Worm (Caenorhabditis elegans) whole organism, late embryonic: ENCODE results near the gene F49C5.9.
A peak's percentile ranks its signal among the peaks of the same experiment; 100 is the strongest.

Experiments used
- C08G9.2 ChIP-seq: sonication (generic microtip); optimal IDR thresholded peaks from 2 replicates; lab custom pipeline; 2016; ENCODE audit warnings: mild to moderate bottlenecking, missing genetic modification characterization, moderate library complexity, missing compliant biosample characterization
- F13H6.1 ChIP-seq: sonication (generic microtip); optimal IDR thresholded peaks from 2 replicates; lab custom pipeline; 2016; ENCODE audit warnings: missing genetic modification characterization, missing compliant biosample characterization
- K02D7.2 ChIP-seq: sonication (generic microtip); optimal IDR thresholded peaks from 2 replicates; lab custom pipeline; 2017; ENCODE audit warnings: mild to moderate bottlenecking, missing genetic modification characterization, missing compliant biosample characterization
- K09A11.1 ChIP-seq: sonication (generic microtip); optimal IDR thresholded peaks from 2 replicates; lab custom pipeline; 2017; ENCODE audit warnings: antibody characterized with exemption, mild to moderate bottlenecking, missing genetic modification characterization, missing compliant biosample characterization; ENCODE audit not compliant: insufficient read depth
- Y22D7AL.16 ChIP-seq: sonication (generic microtip); optimal IDR thresholded peaks from 2 replicates; lab custom pipeline; 2016; ENCODE audit warnings: missing genetic modification characterization, missing compliant biosample characterization
- ama-1 ChIP-seq: fragments of 150-350 bp; optimal IDR thresholded peaks from 2 replicates; lab custom pipeline; 2014
- ceh-14 ChIP-seq: sonication (generic microtip); optimal IDR thresholded peaks from 2 replicates; lab custom pipeline; 2016; ENCODE audit warnings: missing genotype, missing genetic modification characterization, missing compliant biosample characterization
- ceh-18 ChIP-seq: sonication (generic microtip); optimal IDR thresholded peaks from 2 replicates; lab custom pipeline; 2016; ENCODE audit warnings: missing genetic modification characterization, missing compliant biosample characterization
- ceh-2 ChIP-seq: sonication (generic microtip); optimal IDR thresholded peaks from 2 replicates; lab custom pipeline; 2016; ENCODE audit warnings: missing genotype, missing genetic modification characterization, missing compliant biosample characterization
- ceh-22 ChIP-seq: sonication (generic microtip); optimal IDR thresholded peaks from 2 replicates; lab custom pipeline; 2017; ENCODE audit warnings: missing biosample characterization, missing genetic modification characterization
- ceh-24 ChIP-seq: sonication (generic microtip); optimal IDR thresholded peaks from 2 replicates; lab custom pipeline; 2016; ENCODE audit warnings: mild to moderate bottlenecking, missing genetic modification characterization, missing compliant biosample characterization
- ceh-31 ChIP-seq: sonication (generic microtip); optimal IDR thresholded peaks from 2 replicates; lab custom pipeline; 2016; ENCODE audit warnings: missing genetic modification characterization, missing compliant biosample characterization
- ceh-34 ChIP-seq: sonication (generic microtip); optimal IDR thresholded peaks from 2 replicates; lab custom pipeline; 2016; ENCODE audit warnings: mild to moderate bottlenecking, missing genetic modification characterization, missing compliant biosample characterization
- ceh-45 ChIP-seq: fragments of 200-800 bp; sonication (Bioruptor generic); IDR thresholded peaks from 2 replicates; pipeline ENCODE4 v1.3.6; 2022; ENCODE audit warnings: missing genetic modification reagents, missing genetic modification characterization, missing compliant biosample characterization
- ceh-48 ChIP-seq: sonication (generic microtip); optimal IDR thresholded peaks from 2 replicates; lab custom pipeline; 2016; ENCODE audit warnings: missing genetic modification characterization, inconsistent platforms, missing compliant biosample characterization
- ceh-9 ChIP-seq: sonication (generic microtip); optimal IDR thresholded peaks from 2 replicates; lab custom pipeline; 2016; ENCODE audit warnings: mild to moderate bottlenecking, missing genetic modification characterization, inconsistent platforms, missing compliant biosample characterization
- che-1 ChIP-seq: sonication (generic microtip); optimal IDR thresholded peaks from 2 replicates; lab custom pipeline; 2016; ENCODE audit warnings: mild to moderate bottlenecking, missing genetic modification characterization, missing compliant biosample characterization
- dmd-4 ChIP-seq: sonication (generic microtip); optimal IDR thresholded peaks from 2 replicates; lab custom pipeline; 2016; ENCODE audit warnings: borderline replicate concordance, missing genetic modification characterization, missing compliant biosample characterization
- elt-2 ChIP-seq: sonication (generic microtip); optimal IDR thresholded peaks from 2 replicates; lab custom pipeline; 2016; ENCODE audit warnings: missing genetic modification reagents, missing genetic modification characterization, missing compliant biosample characterization
- elt-4 ChIP-seq: sonication (generic microtip); optimal IDR thresholded peaks from 2 replicates; lab custom pipeline; 2016; ENCODE audit warnings: missing genetic modification characterization, missing compliant biosample characterization
- ets-4 ChIP-seq: sonication (generic microtip); optimal IDR thresholded peaks from 2 replicates; lab custom pipeline; 2016; ENCODE audit warnings: missing genetic modification characterization, missing compliant biosample characterization
- eyg-1 ChIP-seq: sonication (generic microtip); optimal IDR thresholded peaks from 2 replicates; lab custom pipeline; 2016; ENCODE audit warnings: missing genotype, missing genetic modification characterization, missing compliant biosample characterization
- fkh-10 ChIP-seq: fragments of 150-350 bp; optimal IDR thresholded peaks from 2 replicates; lab custom pipeline; 2014; ENCODE audit warnings: missing biosample characterization, missing genetic modification reagents, missing genetic modification characterization
- hlh-13 ChIP-seq: fragments of 200-800 bp; sonication (Bioruptor generic); optimal IDR thresholded peaks from 2 replicates; lab custom pipeline; 2018; ENCODE audit warnings: mild to moderate bottlenecking, missing genetic modification characterization, missing compliant biosample characterization
- hlh-30 ChIP-seq: sonication (generic microtip); optimal IDR thresholded peaks from 2 replicates; lab custom pipeline; 2017; ENCODE audit warnings: antibody characterized with exemption, missing genetic modification characterization, missing compliant biosample characterization; ENCODE audit not compliant: insufficient read depth
- hlh-8 ChIP-seq: sonication (generic microtip); optimal IDR thresholded peaks from 2 replicates; lab custom pipeline; 2016; ENCODE audit warnings: missing genotype, missing genetic modification characterization, missing compliant biosample characterization
- lim-6 ChIP-seq: sonication (generic microtip); optimal IDR thresholded peaks from 2 replicates; lab custom pipeline; 2016; ENCODE audit warnings: missing genetic modification characterization, missing compliant biosample characterization
- lin-11 ChIP-seq: fragments of 200-800 bp; sonication (Bioruptor generic); optimal IDR thresholded peaks from 2 replicates; lab custom pipeline; 2018; ENCODE audit warnings: mild to moderate bottlenecking, missing genetic modification characterization, missing compliant biosample characterization
- mec-3 ChIP-seq: sonication (generic microtip); optimal IDR thresholded peaks from 2 replicates; lab custom pipeline; 2016; ENCODE audit warnings: borderline replicate concordance, missing genetic modification characterization, missing compliant biosample characterization
- nfya-1 ChIP-seq: sonication (generic microtip); optimal IDR thresholded peaks from 2 replicates; lab custom pipeline; 2017; ENCODE audit warnings: missing genetic modification characterization, mild to moderate bottlenecking, missing compliant biosample characterization, antibody characterized with exemption, moderate library complexity
- nhr-11 ChIP-seq: fragments of 150-350 bp; optimal IDR thresholded peaks from 2 replicates; lab custom pipeline; 2014; ENCODE audit warnings: missing biosample characterization, missing genetic modification characterization
- nhr-232 ChIP-seq: sonication (generic microtip); optimal IDR thresholded peaks from 2 replicates; lab custom pipeline; 2016; ENCODE audit warnings: missing genetic modification characterization, missing compliant biosample characterization
- npax-4 ChIP-seq: sonication (generic microtip); optimal IDR thresholded peaks from 2 replicates; lab custom pipeline; 2016; ENCODE audit warnings: missing genetic modification characterization, missing compliant biosample characterization
- pag-3 ChIP-seq: sonication (generic microtip); optimal IDR thresholded peaks from 2 replicates; lab custom pipeline; 2016; ENCODE audit warnings: missing compliant biosample characterization, missing genetic modification characterization, borderline replicate concordance
- pat-9 ChIP-seq: fragments of 200-800 bp; sonication (Bioruptor generic); optimal IDR thresholded peaks from 2 replicates; lab custom pipeline; 2018; ENCODE audit warnings: mild to moderate bottlenecking, missing genetic modification characterization, moderate library complexity, missing compliant biosample characterization
- pha-2 ChIP-seq: sonication (generic microtip); optimal IDR thresholded peaks from 2 replicates; lab custom pipeline; 2017; ENCODE audit warnings: mild to moderate bottlenecking, missing genetic modification characterization, missing compliant biosample characterization
- pha-4 ChIP-seq: fragments of 150-350 bp; optimal IDR thresholded peaks from 2 replicates; lab custom pipeline; 2018; ENCODE audit warnings: missing biosample characterization, missing genetic modification reagents, missing genetic modification characterization
- pros-1 ChIP-seq: fragments of 150-350 bp; optimal IDR thresholded peaks from 2 replicates; lab custom pipeline; 2014; ENCODE audit warnings: missing biosample characterization, missing genetic modification reagents, missing genetic modification characterization
- ref-2 ChIP-seq: sonication (generic microtip); optimal IDR thresholded peaks from 2 replicates; lab custom pipeline; 2016; ENCODE audit warnings: missing genetic modification characterization, missing compliant biosample characterization
- rnt-1 ChIP-seq: sonication (generic microtip); optimal IDR thresholded peaks from 2 replicates; lab custom pipeline; 2016; ENCODE audit warnings: missing genetic modification characterization, missing compliant biosample characterization
- sdc-2 ChIP-seq: sonication (generic microtip); optimal IDR thresholded peaks from 2 replicates; lab custom pipeline; 2016; ENCODE audit warnings: missing genotype, missing genetic modification characterization, missing compliant biosample characterization
- sox-2 ChIP-seq: fragments of 200-800 bp; sonication (Bioruptor generic); IDR thresholded peaks from 2 replicates; pipeline ENCODE4 v1.3.6; 2022; ENCODE audit warnings: missing genetic modification reagents, missing genetic modification characterization, missing compliant biosample characterization
- sox-4 ChIP-seq: sonication (generic microtip); optimal IDR thresholded peaks from 2 replicates; lab custom pipeline; 2017; ENCODE audit warnings: mild to moderate bottlenecking, missing genetic modification characterization, inconsistent platforms, missing compliant biosample characterization
- syd-9 ChIP-seq: sonication (generic microtip); optimal IDR thresholded peaks from 2 replicates; lab custom pipeline; 2016; ENCODE audit warnings: mild to moderate bottlenecking, missing genetic modification characterization, moderate library complexity, missing compliant biosample characterization
- tbx-7 ChIP-seq: sonication (generic microtip); optimal IDR thresholded peaks from 2 replicates; lab custom pipeline; 2016; ENCODE audit warnings: missing genotype, missing genetic modification characterization, missing compliant biosample characterization
- ttx-3 ChIP-seq: sonication (generic microtip); optimal IDR thresholded peaks from 2 replicates; lab custom pipeline; 2016; ENCODE audit warnings: missing genetic modification reagents, missing genetic modification characterization, missing compliant biosample characterization
- unc-3 ChIP-seq, 2 experiments: fragments of 200-800 bp in 1 of 2; sonication (Bioruptor generic) in 1 of 2; sonication (generic microtip) in 1 of 2; conservative IDR thresholded peaks in 1 of 2; optimal IDR thresholded peaks in 1 of 2; 2 replicates each; pipeline versions ENCODE4 v1.3.6 to Lab custom; 2016 to 2022; ENCODE audit warnings: missing compliant biosample characterization in 2 of 2, missing genetic modification characterization in 2 of 2, missing genetic modification reagents in 1 of 2
- unc-42 ChIP-seq: sonication (generic microtip); optimal IDR thresholded peaks from 2 replicates; lab custom pipeline; 2016; ENCODE audit warnings: missing genotype, missing genetic modification characterization, missing compliant biosample characterization
- unc-55 ChIP-seq: sonication (generic microtip); optimal IDR thresholded peaks from 2 replicates; lab custom pipeline; 2017; ENCODE audit warnings: missing biosample characterization, missing genetic modification reagents, missing genetic modification characterization
- unc-86 ChIP-seq: sonication (generic microtip); optimal IDR thresholded peaks from 2 replicates; lab custom pipeline; 2016; ENCODE audit warnings: missing genetic modification characterization, missing compliant biosample characterization
- zip-5 ChIP-seq: sonication (generic microtip); optimal IDR thresholded peaks from 2 replicates; lab custom pipeline; 2016; ENCODE audit warnings: missing genetic modification characterization, missing compliant biosample characterization
- ztf-16 ChIP-seq: sonication (generic microtip); optimal IDR thresholded peaks from 2 replicates; lab custom pipeline; 2017; ENCODE audit warnings: missing genetic modification characterization, missing compliant biosample characterization

Gene F49C5.9

DNA sequence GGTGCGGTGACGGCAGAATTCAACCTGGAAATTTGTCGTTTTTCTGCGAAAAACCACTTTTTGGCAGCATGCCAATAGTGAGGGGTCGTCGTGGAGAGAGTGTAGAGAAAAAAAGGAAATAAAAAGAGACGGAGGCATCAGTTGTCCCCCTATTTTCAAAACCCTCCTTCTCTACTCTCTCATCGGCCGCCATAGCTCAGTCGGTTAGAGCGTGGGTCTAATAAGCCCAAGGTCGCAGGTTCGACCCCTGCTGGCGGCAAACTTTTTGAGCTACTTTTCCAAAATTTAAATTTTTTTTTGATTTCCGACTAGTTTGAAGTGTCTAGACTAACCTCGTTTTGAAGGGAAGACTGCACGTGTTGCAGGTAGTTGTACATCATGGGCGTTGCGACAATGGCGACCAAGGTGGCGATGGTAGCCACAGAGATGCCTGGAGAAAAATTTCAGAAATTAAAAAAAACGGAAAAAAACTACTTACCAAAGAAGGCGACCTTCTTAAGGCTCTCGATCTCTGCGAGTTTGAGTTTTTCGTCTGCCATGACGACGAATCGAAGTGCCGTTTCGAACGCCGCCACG, 49.8 kb downstream of the F49C5.9 start, which contains the start of gene col-85 (continued):
- TF ChIP-seq sox-4 (tag; lab: Kevin White, UChicago) (peak; percentile 97), elt-2 (tag; lab: Kevin White, UChicago) (peak; percentile 96), ets-4 (tag; lab: Kevin White, UChicago) (peak; percentile 78), unc-86 (tag; lab: Kevin White, UChicago) (peak; percentile 84), pros-1 (tag; lab: Kevin White, UChicago) (no peak), lim-6 (tag; lab: Kevin White, UChicago) (peak; percentile 84), C08G9.2 (tag; lab: Kevin White, UChicago) (peak; percentile 87), fkh-10 (GFP tag; lab: Kevin White, UChicago) (peak; percentile 52), unc-42 (tag; lab: Kevin White, UChicago) (peak; percentile 84), nhr-11 (tag; lab: Kevin White, UChicago) (no peak), unc-55 (GFP tag; lab: Kevin White, UChicago) (no peak), ceh-34 (tag; lab: Kevin White, UChicago) (peak; percentile 92), ceh-45 (peak; percentile 96), che-1 (tag; lab: Kevin White, UChicago) (peak; percentile 93), ceh-18 (tag; lab: Kevin White, UChicago) (peak; percentile 86), eyg-1 (tag; lab: Kevin White, UChicago) (peak; percentile 68), pat-9 (tag; lab: Kevin White, UChicago) (peak; percentile 94), nfya-1 (peak; percentile 84), ztf-16 (tag; lab: Kevin White, UChicago) (peak; percentile 95), ceh-9 (peak; percentile 93), ceh-31 (tag; lab: Kevin White, UChicago) (peak; percentile 86), F13H6.1 (tag; lab: Kevin White, UChicago) (peak; percentile 85), ama-1 (lab: Kevin White, UChicago) (no peak), Y22D7AL.16 (tag; lab: Kevin White, UChicago) (peak; percentile 94), syd-9 (tag; lab: Kevin White, UChicago) (peak; percentile 93), pha-2 (tag; lab: Kevin White, UChicago) (peak; percentile 94), ceh-48 (tag; lab: Kevin White, UChicago) (peak; percentile 86), dmd-4 (tag; lab: Kevin White, UChicago) (peak; percentile 94), sdc-2 (tag; lab: Kevin White, UChicago) (peak; percentile 89), hlh-13 (GFP tag; lab: Kevin White, UChicago) (peak; percentile 94), ceh-22 (tag; lab: Kevin White, UChicago) (no peak), hlh-8 (tag; lab: Kevin White, UChicago) (peak; percentile 90), ceh-2 (tag; lab: Kevin White, UChicago) (peak; percentile 88), ceh-24 (peak; percentile 90), pag-3 (tag; lab: Kevin White, UChicago) (peak; percentile 89), unc-3 (GFP tag; conservative IDR thresholded peaks at IDR 0.05; lab: Robert Waterston, UW) (peak; percentile 94), unc-3 (tag; optimal IDR thresholded peaks at IDR 0.05; lab: Kevin White, UChicago) (peak; percentile 94), K09A11.1 (tag; lab: Kevin White, UChicago) (peak; percentile 88), pha-4 (tag; lab: Kevin White, UChicago) (no peak), hlh-30 (tag; lab: Kevin White, UChicago) (peak; percentile 46), lin-11 (tag; lab: Kevin White, UChicago) (peak; percentile 87), npax-4 (tag; lab: Kevin White, UChicago) (peak; percentile 88), rnt-1 (peak; percentile 89), tbx-7 (tag; lab: Kevin White, UChicago) (peak; percentile 43), zip-5 (tag; lab: Kevin White, UChicago) (peak; percentile 83), nhr-232 (peak; percentile 85), K02D7.2 (tag; lab: Kevin White, UChicago) (peak; percentile 95), ttx-3 (peak; percentile 92), mec-3 (tag; lab: Kevin White, UChicago) (peak; percentile 75), sox-2 (peak; percentile 92), elt-4 (no peak), ref-2 (tag; lab: Kevin White, UChicago) (peak; percentile 89), ceh-14 (peak; percentile 96)
